Fruit fly (Drosophila melanogaster): ENCODE data around the gene CG6420.

CG6420 gene

dm6 chr3R:26724977-26725612 lies at the start of gene CG6420:
CG6420 (minus strand) TSS chr3R:26725216.
- peak; percentile 69 for TF ChIP-seq bab1 (GFP tag; optimal IDR thresholded peaks at IDR 0.05)
- TF ChIP-seq Mnt (GFP tag; optimal IDR thresholded peaks at IDR 0.05): peak; percentile 12
- no peak for TF ChIP-seq tj (GFP tag; optimal IDR thresholded peaks at IDR 0.05)
- no peak for TF ChIP-seq CG1620 (GFP tag; optimal IDR thresholded peaks at IDR 0.05)

dm6 chr3R:26761695-26762094 lies 36.7 kb upstream of the CG6420 start:
- TF ChIP-seq bab1 (GFP tag; optimal IDR thresholded peaks at IDR 0.05) (no peak), CG33017 (tag; optimal IDR thresholded peaks at IDR 0.05) (no peak), cnc (optimal IDR thresholded peaks at IDR 0.05) (no peak), Mnt (GFP tag; optimal IDR thresholded peaks at IDR 0.05) (no peak), pad (GFP tag; optimal IDR thresholded peaks at IDR 0.05) (no peak), kay (GFP tag; ENCODE audit: borderline replicate concordance) (no peak), toe (GFP tag; optimal IDR thresholded peaks at IDR 0.05) (no peak), Crg-1 (GFP tag; optimal IDR thresholded peaks at IDR 0.05) (no peak), tj (GFP tag; optimal IDR thresholded peaks at IDR 0.05) (no peak), CG5204 (GFP tag; optimal IDR thresholded peaks at IDR 0.05) (no peak), CG14711 (tag; optimal IDR thresholded peaks at IDR 0.05) (no peak), CG7101 (tag; optimal IDR thresholded peaks at IDR 0.05) (no peak), cic (GFP tag; optimal IDR thresholded peaks at IDR 0.05) (no peak), CG1620 (GFP tag; optimal IDR thresholded peaks at IDR 0.05) (no peak), Clk (GFP tag; optimal IDR thresholded peaks at IDR 0.05) (no peak), Hr96 (GFP tag; optimal IDR thresholded peaks at IDR 0.05) (no peak), CG11617 (GFP tag; optimal IDR thresholded peaks at IDR 0.05) (no peak), ovo (GFP tag; optimal IDR thresholded peaks at IDR 0.05) (no peak), CG7045 (GFP tag; optimal IDR thresholded peaks at IDR 0.05) (no peak), CG12768 (GFP tag; optimal IDR thresholded peaks at IDR 0.05) (no peak)

- TF ChIP-seq Clk (GFP tag; optimal IDR thresholded peaks at IDR 0.05) (no peak), ovo (GFP tag; optimal IDR thresholded peaks at IDR 0.05) (no peak), cnc (optimal IDR thresholded peaks at IDR 0.05) (no peak), Hr96 (GFP tag; optimal IDR thresholded peaks at IDR 0.05) (no peak), bab1 (GFP tag; optimal IDR thresholded peaks at IDR 0.05) (no peak)
These were observed 12.3 kb upstream of the CG6420 start, which contains the start of gene CG14247 for dm6 chr3R:26737310-26737709. CG14247 (plus strand) TSS chr3R:26737610.

DNA sequence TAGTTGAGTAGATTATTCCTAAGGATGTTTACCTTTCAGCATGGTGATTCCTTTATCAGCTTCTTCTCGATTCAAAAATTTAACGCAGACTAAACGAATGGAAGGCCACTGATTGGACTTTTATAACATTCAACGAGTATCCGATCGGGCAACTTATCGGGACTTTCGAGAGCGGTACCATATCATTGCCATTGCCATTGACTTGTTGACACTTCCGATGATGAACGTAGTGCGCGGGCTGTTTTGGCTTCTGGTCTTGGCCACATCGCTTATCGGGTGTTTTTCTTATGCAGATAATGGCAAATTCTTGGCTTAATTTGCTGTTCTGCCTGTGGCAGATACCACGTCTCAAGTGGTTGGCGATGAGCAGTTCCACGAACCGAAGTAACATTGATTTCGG lies 11.2 kb upstream of the CG6420 start, which contains the start of gene CG6403:
CG6403 (minus strand) TSS at position 101 of the 400 bp plus-strand sequence.
- no peak for TF ChIP-seq CG1620 (GFP tag; optimal IDR thresholded peaks at IDR 0.05)
- TF ChIP-seq Mnt (GFP tag; optimal IDR thresholded peaks at IDR 0.05): no peak
- TF ChIP-seq Clk (GFP tag; optimal IDR thresholded peaks at IDR 0.05): no peak
- TF ChIP-seq CG5204 (GFP tag; optimal IDR thresholded peaks at IDR 0.05): no peak
- TF ChIP-seq pad (GFP tag; optimal IDR thresholded peaks at IDR 0.05): no peak
- TF ChIP-seq Hr96 (GFP tag; optimal IDR thresholded peaks at IDR 0.05): no peak
- TF ChIP-seq ovo (GFP tag; optimal IDR thresholded peaks at IDR 0.05): no peak

dm6 chr3R:26728427-26728826 lies 3.4 kb upstream of the CG6420 start, which contains the start of gene CG14245:
CG14245 (plus strand) TSS chr3R:26728727.
- no peak for TF ChIP-seq bab1 (GFP tag; optimal IDR thresholded peaks at IDR 0.05)
- no peak for TF ChIP-seq CG7101 (tag; optimal IDR thresholded peaks at IDR 0.05)
- no peak for TF ChIP-seq tj (GFP tag; optimal IDR thresholded peaks at IDR 0.05)
- no peak for TF ChIP-seq kay (GFP tag; ENCODE audit: borderline replicate concordance)
- TF ChIP-seq Hr96 (GFP tag; optimal IDR thresholded peaks at IDR 0.05): no peak
- TF ChIP-seq CG11617 (GFP tag; optimal IDR thresholded peaks at IDR 0.05): no peak
- no peak for TF ChIP-seq cnc (optimal IDR thresholded peaks at IDR 0.05)
- TF ChIP-seq CG12768 (GFP tag; optimal IDR thresholded peaks at IDR 0.05): no peak
- TF ChIP-seq CG5204 (GFP tag; optimal IDR thresholded peaks at IDR 0.05): no peak

DNA sequence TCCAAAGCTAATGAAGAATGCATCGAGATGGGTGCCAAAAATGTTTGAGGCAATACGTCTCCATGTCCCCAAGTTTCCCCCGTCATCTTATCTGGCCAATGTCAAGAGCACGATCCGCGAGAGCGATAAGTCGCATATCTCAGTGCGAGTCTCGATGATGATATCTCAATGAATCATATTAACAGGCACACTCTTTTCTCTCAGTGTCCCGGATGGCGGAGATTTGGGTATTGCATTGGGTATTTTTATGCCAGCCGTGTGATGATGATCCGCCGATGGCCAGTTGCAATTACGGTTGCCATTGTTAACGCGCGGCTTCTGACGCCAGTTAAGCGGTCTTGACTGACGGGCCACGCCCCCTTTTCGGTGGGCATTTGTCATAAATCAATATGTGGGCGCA lies 2.0 kb upstream of the CG6420 start, which contains the start of gene CG14246:
CG14246 (plus strand) TSS at position 301 of the 400 bp plus-strand sequence.
- TF ChIP-seq tj (GFP tag; optimal IDR thresholded peaks at IDR 0.05) (no peak), kay (GFP tag; ENCODE audit: borderline replicate concordance) (no peak), CG5204 (GFP tag; optimal IDR thresholded peaks at IDR 0.05) (no peak)

DNA sequence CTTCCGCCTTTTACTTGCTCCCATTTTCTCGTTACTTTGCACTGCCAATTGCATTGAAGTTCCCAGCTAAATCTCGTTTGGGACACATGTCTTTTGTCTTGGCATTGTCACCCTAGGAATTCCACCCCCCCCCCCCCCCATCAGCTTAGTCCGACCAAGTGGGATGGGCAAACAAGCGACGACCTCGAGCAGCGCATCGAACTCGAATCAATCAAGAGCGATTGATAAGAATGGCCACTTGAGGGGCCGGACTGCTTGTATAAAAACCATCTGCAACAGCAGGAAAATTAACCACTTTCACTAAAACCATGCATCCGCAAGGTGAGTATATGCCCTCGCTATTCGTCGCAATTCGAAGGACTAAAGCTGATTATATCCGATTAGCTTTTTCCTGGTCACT lies 817 bp upstream of the CG6420 start, which contains the start of gene CG14244:
CG14244 (plus strand) TSS at position 301 of the 400 bp plus-strand sequence.
- no peak for TF ChIP-seq Hr96 (GFP tag; optimal IDR thresholded peaks at IDR 0.05)
- TF ChIP-seq cic (GFP tag; optimal IDR thresholded peaks at IDR 0.05): no peak
- no peak for TF ChIP-seq Crg-1 (GFP tag; optimal IDR thresholded peaks at IDR 0.05)
- TF ChIP-seq CG5204 (GFP tag; optimal IDR thresholded peaks at IDR 0.05): no peak

DNA sequence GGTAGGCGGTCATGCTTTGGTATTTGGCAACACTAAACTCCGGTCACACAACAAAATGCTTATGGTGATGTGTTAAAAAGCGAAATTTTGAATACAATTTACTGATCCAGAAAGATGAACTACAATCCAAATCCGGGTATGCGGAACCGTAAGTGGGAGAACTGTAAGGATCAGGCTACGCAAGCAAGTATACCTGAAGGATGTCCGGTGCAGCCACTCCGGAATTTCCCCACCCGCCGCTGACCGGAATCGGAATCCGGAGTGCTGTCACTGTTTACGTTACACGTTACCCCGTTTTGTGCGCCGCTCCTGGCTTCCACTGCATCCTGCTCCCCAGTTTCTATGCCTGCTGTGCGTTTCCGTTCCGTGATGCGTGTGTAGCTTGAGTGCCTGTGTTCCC lies 7.2 kb downstream of the CG6420 start, which contains the start of gene Yif1:
Yif1 (plus strand) TSS at position 8 of the 400 bp plus-strand sequence.
- TF ChIP-seq CG14711 (tag; optimal IDR thresholded peaks at IDR 0.05) (no peak), Mnt (GFP tag; optimal IDR thresholded peaks at IDR 0.05) (no peak)
